Worm (Caenorhabditis elegans): ENCODE measurements around the gene srg-22.

ce11 chrII:3112313-3112712 is 19.1 kb upstream of the srg-22 start, which contains the start of gene Y25C1A.2:
- TF ChIP-seq lin-29 (GFP tag; IDR thresholded peaks at IDR 0.05) (no peak), ztf-11 (tag; optimal IDR thresholded peaks at IDR 0.05) (no peak), pha-4 (GFP tag; IDR thresholded peaks at IDR 0.05) (no peak), pha-4 (tag; optimal IDR thresholded peaks at IDR 0.05) (no peak), fkh-10 (GFP tag; optimal IDR thresholded peaks at IDR 0.05) (no peak), arid-1 (GFP tag; conservative IDR thresholded peaks at IDR 0.05) (no peak), R02D3.7 (tag; optimal IDR thresholded peaks at IDR 0.05) (no peak), nhr-76 (tag; optimal IDR thresholded peaks at IDR 0.05) (no peak), snpc-4 (tag; optimal IDR thresholded peaks at IDR 0.05) (no peak), rbr-2 (tag; optimal IDR thresholded peaks at IDR 0.05) (no peak), unc-130 (GFP tag; optimal IDR thresholded peaks at IDR 0.05) (no peak), zfp-2 (tag; optimal IDR thresholded peaks at IDR 0.05) (no peak), vab-7 (GFP tag; IDR thresholded peaks at IDR 0.05) (no peak), dpl-1 (GFP tag; optimal IDR thresholded peaks at IDR 0.05) (no peak), daf-12 (tag; optimal IDR thresholded peaks at IDR 0.05) (no peak)
